Worm (Caenorhabditis elegans): ENCODE results near the gene str-8.

str-8 gene

ce11 chrV:15732209-15732608 is 22.6 kb upstream of the str-8 start, which contains the start of gene str-38:
TSS of gene str-38 (minus strand) at chrV:15732309.
- TF ChIP-seq aly-2 (tag; optimal IDR thresholded peaks at IDR 0.05) (no peak), fos-1 (tag; optimal IDR thresholded peaks at IDR 0.05) (no peak), mml-1 (tag; optimal IDR thresholded peaks at IDR 0.05) (no peak)

- no peak for TF ChIP-seq elt-2 (tag; optimal IDR thresholded peaks at IDR 0.05)
- TF ChIP-seq ceh-9 (tag; optimal IDR thresholded peaks at IDR 0.05): no peak
- no peak for TF ChIP-seq fos-1 (tag; optimal IDR thresholded peaks at IDR 0.05)
- no peak for TF ChIP-seq skn-1 (tag; optimal IDR thresholded peaks at IDR 0.05)
- TF ChIP-seq elt-3 (tag; optimal IDR thresholded peaks at IDR 0.05): no peak
- TF ChIP-seq nhr-67 (tag; optimal IDR thresholded peaks at IDR 0.05): no peak
- no peak for TF ChIP-seq nhr-77 (tag; optimal IDR thresholded peaks at IDR 0.05)
- no peak for TF ChIP-seq ztf-11 (tag; optimal IDR thresholded peaks at IDR 0.05)
- no peak for TF ChIP-seq ceh-16 (tag; optimal IDR thresholded peaks at IDR 0.05)
- no peak for TF ChIP-seq mdl-1 (tag; optimal IDR thresholded peaks at IDR 0.05)
- no peak for TF ChIP-seq nfya-1 (tag; optimal IDR thresholded peaks at IDR 0.05; ENCODE audit: insufficient read depth)
- no peak for TF ChIP-seq lsy-12 (tag; optimal IDR thresholded peaks at IDR 0.05)
- TF ChIP-seq eor-1 (tag; optimal IDR thresholded peaks at IDR 0.05): no peak
- TF ChIP-seq ama-1 (optimal IDR thresholded peaks at IDR 0.05): no peak
- no peak for TF ChIP-seq nhr-25 (tag; optimal IDR thresholded peaks at IDR 0.05)
Measured at ce11 chrV:15733020-15733419, 21.8 kb upstream of the str-8 start.

- TF ChIP-seq ceh-28 (tag; optimal IDR thresholded peaks at IDR 0.05) (no peak), zag-1 (tag; optimal IDR thresholded peaks at IDR 0.05) (no peak), aly-2 (tag; optimal IDR thresholded peaks at IDR 0.05) (no peak), ztf-4 (tag; optimal IDR thresholded peaks at IDR 0.05) (no peak), unc-62 (GFP tag; optimal IDR thresholded peaks at IDR 0.05) (no peak), lin-39 (tag; optimal IDR thresholded peaks at IDR 0.05) (no peak)
Measured at ce11 chrV:15733568-15733967, 21.3 kb upstream of the str-8 start, which contains the start of gene T23D5.3. TSS of gene T23D5.3 (minus strand) at chrV:15733668.

ce11 chrV:15735720-15736119 is 19.1 kb upstream of the str-8 start, which contains the start of gene str-27:
TSS of gene str-27 (minus strand) at chrV:15735820.
- TF ChIP-seq pqm-1 (tag; optimal IDR thresholded peaks at IDR 0.05) (no peak), R02D3.7 (tag; optimal IDR thresholded peaks at IDR 0.05) (no peak), fkh-2 (tag; optimal IDR thresholded peaks at IDR 0.05) (no peak), daf-12 (tag; optimal IDR thresholded peaks at IDR 0.05) (no peak), nhr-11 (tag; optimal IDR thresholded peaks at IDR 0.05) (no peak), nhr-28 (tag; optimal IDR thresholded peaks at IDR 0.05) (no peak), mml-1 (tag; optimal IDR thresholded peaks at IDR 0.05) (no peak), ama-1 (optimal IDR thresholded peaks at IDR 0.05) (no peak), nhr-67 (tag; optimal IDR thresholded peaks at IDR 0.05) (no peak), nhr-25 (tag; optimal IDR thresholded peaks at IDR 0.05) (no peak), egl-27 (tag; optimal IDR thresholded peaks at IDR 0.05) (no peak), skn-1 (tag; optimal IDR thresholded peaks at IDR 0.05) (no peak), ceh-9 (tag; optimal IDR thresholded peaks at IDR 0.05) (no peak), nhr-237 (tag; optimal IDR thresholded peaks at IDR 0.05) (no peak), nhr-76 (tag; optimal IDR thresholded peaks at IDR 0.05) (no peak)

- TF ChIP-seq ceh-16 (tag; optimal IDR thresholded peaks at IDR 0.05) (no peak), unc-62 (GFP tag; optimal IDR thresholded peaks at IDR 0.05) (no peak), nhr-11 (tag; optimal IDR thresholded peaks at IDR 0.05) (no peak), nfya-1 (tag; optimal IDR thresholded peaks at IDR 0.05; ENCODE audit: insufficient read depth) (no peak), nhr-23 (tag; optimal IDR thresholded peaks at IDR 0.05) (no peak), jun-1 (tag; optimal IDR thresholded peaks at IDR 0.05) (no peak), ama-1 (optimal IDR thresholded peaks at IDR 0.05) (no peak), nhr-77 (tag; optimal IDR thresholded peaks at IDR 0.05) (no peak), fkh-10 (GFP tag; optimal IDR thresholded peaks at IDR 0.05) (no peak), egl-5 (tag; optimal IDR thresholded peaks at IDR 0.05) (no peak), nhr-12 (tag; optimal IDR thresholded peaks at IDR 0.05) (no peak), mml-1 (tag; optimal IDR thresholded peaks at IDR 0.05) (no peak), nhr-237 (tag; optimal IDR thresholded peaks at IDR 0.05) (no peak), egl-27 (tag; optimal IDR thresholded peaks at IDR 0.05) (no peak), nhr-28 (tag; optimal IDR thresholded peaks at IDR 0.05) (no peak), fkh-2 (tag; optimal IDR thresholded peaks at IDR 0.05) (no peak), pha-4 (tag; optimal IDR thresholded peaks at IDR 0.05) (no peak)
Measured at ce11 chrV:15741851-15742250, 13.0 kb upstream of the str-8 start, which contains the start of gene str-18. TSS of gene str-18 (minus strand) at chrV:15741951.

Measured in whole organism, L3 larva.